Comparison of ENCODE assay signal across 1 fruit fly cellular context in genomic region chr2L:9912570-9913260, dm6.
TF ChIP-seq lines count a peak whose summit lies in the region.

Gene Etl1 (minus strand): TSS chr2L:9912608.
Gene Srp54 (plus strand): TSS chr2L:9912911.

TF ChIP-seq in whole organism, embryonic, 481 proteins besides CTCF, POLR2A, EP300 and RAD21 (continued from another document and continues in another):
- TF ChIP-seq CG12155 (GFP tag; optimal IDR thresholded peaks at IDR 0.05; lab: Kevin White, UChicago) (no peak), zf30C (GFP tag; optimal IDR thresholded peaks at IDR 0.05; lab: Kevin White, UChicago) (no peak), exex (tag; optimal IDR thresholded peaks at IDR 0.05; lab: Kevin White, UChicago) (peak; percentile 1), Rx (GFP tag; IDR thresholded peaks at IDR 0.05; lab: Robert Waterston, UW) (no peak), CG7987 (GFP tag; optimal IDR thresholded peaks at IDR 0.05; lab: Kevin White, UChicago) (no peak), Hr3 (GFP tag; optimal IDR thresholded peaks at IDR 0.05; lab: Kevin White, UChicago) (no peak), BEAF-32 (GFP tag; optimal IDR thresholded peaks at IDR 0.05; lab: Kevin White, UChicago) (peak; percentile 63), fd64A (GFP tag; optimal IDR thresholded peaks at IDR 0.05; lab: Kevin White, UChicago) (no peak), ATbp (GFP tag; optimal IDR thresholded peaks at IDR 0.05; lab: Kevin White, UChicago) (no peak), Sry-δ (GFP tag; optimal IDR thresholded peaks at IDR 0.05; lab: Kevin White, UChicago) (peak; percentile 28), HLH54F (GFP tag; optimal IDR thresholded peaks at IDR 0.05; lab: Kevin White, UChicago) (no peak), unpg (GFP tag; optimal IDR thresholded peaks at IDR 0.05; lab: Kevin White, UChicago) (no peak), CG16779 (GFP tag; IDR thresholded peaks at IDR 0.05; lab: Robert Waterston, UW) (no peak), YL-1 (GFP tag; optimal IDR thresholded peaks at IDR 0.05; lab: Kevin White, UChicago) (peak; percentile 52), CrebB (tag; optimal IDR thresholded peaks at IDR 0.05; lab: Kevin White, UChicago) (no peak), sens (GFP tag; lab: Kevin White, UChicago) (peak; percentile 76), CG13775 (GFP tag; optimal IDR thresholded peaks at IDR 0.05; lab: Kevin White, UChicago) (no peak), gem (tag; optimal IDR thresholded peaks at IDR 0.05; lab: Kevin White, UChicago) (peak; percentile 24), CG30403 (GFP tag; optimal IDR thresholded peaks at IDR 0.05; lab: Kevin White, UChicago) (no peak), CG2202 (tag; optimal IDR thresholded peaks at IDR 0.05; lab: Kevin White, UChicago) (no peak), CG30431 (GFP tag; optimal IDR thresholded peaks at IDR 0.05; lab: Kevin White, UChicago) (no peak), ranshi (GFP tag; IDR thresholded peaks at IDR 0.05; lab: Robert Waterston, UW) (no peak), nerfin-1 (tag; optimal IDR thresholded peaks at IDR 0.05; lab: Kevin White, UChicago) (no peak), gfzf (GFP tag; optimal IDR thresholded peaks at IDR 0.05; lab: Kevin White, UChicago) (peak; percentile 67), CG1529 (GFP tag; optimal IDR thresholded peaks at IDR 0.05; lab: Kevin White, UChicago) (no peak), gro (GFP tag; optimal IDR thresholded peaks at IDR 0.05; lab: Kevin White, UChicago) (no peak), CG4730 (GFP tag; IDR thresholded peaks at IDR 0.05; lab: Robert Waterston, UW) (no peak), lbe (GFP tag; optimal IDR thresholded peaks at IDR 0.05; lab: Kevin White, UChicago) (no peak), lmd (GFP tag; IDR thresholded peaks at IDR 0.05; lab: Robert Waterston, UW) (no peak), dati (GFP tag; IDR thresholded peaks at IDR 0.05; lab: Robert Waterston, UW) (no peak), dimm (GFP tag; IDR thresholded peaks at IDR 0.05; lab: Robert Waterston, UW) (no peak), CG33213 (GFP tag; optimal IDR thresholded peaks at IDR 0.05; lab: Kevin White, UChicago) (no peak), CG11696 (GFP tag; IDR thresholded peaks at IDR 0.05; lab: Robert Waterston, UW) (no peak), pb (GFP tag; optimal IDR thresholded peaks at IDR 0.05; lab: Kevin White, UChicago) (no peak), CG7372 (GFP tag; IDR thresholded peaks at IDR 0.05; lab: Robert Waterston, UW) (no peak), sim (GFP tag; IDR thresholded peaks at IDR 0.05; lab: Robert Waterston, UW) (no peak), gt (GFP tag; IDR thresholded peaks at IDR 0.05; lab: Robert Waterston, UW) (no peak), Fer1 (GFP tag; optimal IDR thresholded peaks at IDR 0.05; lab: Kevin White, UChicago) (no peak), E2f1 (GFP tag; IDR thresholded peaks at IDR 0.05; lab: Robert Waterston, UW) (no peak), Xbp1 (GFP tag; optimal IDR thresholded peaks at IDR 0.05; lab: Kevin White, UChicago) (no peak), abd-A (tag; optimal IDR thresholded peaks at IDR 0.05; lab: Kevin White, UChicago) (no peak), CG2712 (tag; optimal IDR thresholded peaks at IDR 0.05; lab: Kevin White, UChicago) (peak; percentile 25), CG9817 (tag; optimal IDR thresholded peaks at IDR 0.05; lab: Kevin White, UChicago) (no peak), slbo (GFP tag; IDR thresholded peaks at IDR 0.05; lab: Robert Waterston, UW) (peak; percentile 17; the same call in 1 of the 2 replicates), peb (GFP tag; IDR thresholded peaks at IDR 0.05; lab: Robert Waterston, UW) (no peak), odd (GFP tag; optimal IDR thresholded peaks at IDR 0.05; lab: Kevin White, UChicago) (no peak), hth (optimal IDR thresholded peaks at IDR 0.05; lab: Kevin White, UChicago) (no peak), PHDP (tag; optimal IDR thresholded peaks at IDR 0.05; lab: Kevin White, UChicago) (no peak), insv (GFP tag; optimal IDR thresholded peaks at IDR 0.05; lab: Kevin White, UChicago) (no peak), dmrt99B (tag; optimal IDR thresholded peaks at IDR 0.05; lab: Kevin White, UChicago) (no peak), CG11247 (GFP tag; IDR thresholded peaks at IDR 0.05; lab: Robert Waterston, UW) (no peak), MBD-R2 (GFP tag; IDR thresholded peaks at IDR 0.05; lab: Robert Waterston, UW) (peak; percentile 60), crol (GFP tag; IDR thresholded peaks at IDR 0.05; lab: Robert Waterston, UW) (no peak), CG7963 (GFP tag; IDR thresholded peaks at IDR 0.05; lab: Robert Waterston, UW; ENCODE audit: partially characterized antibody) (no peak), CG5953 (GFP tag; IDR thresholded peaks at IDR 0.05; lab: Robert Waterston, UW) (no peak), CG15073 (GFP tag; optimal IDR thresholded peaks at IDR 0.05; lab: Kevin White, UChicago) (no peak), chif (GFP tag; optimal IDR thresholded peaks at IDR 0.05; lab: Kevin White, UChicago) (no peak), Ssrp (tag; optimal IDR thresholded peaks at IDR 0.05; lab: Kevin White, UChicago) (no peak), br (optimal IDR thresholded peaks at IDR 0.05; lab: Kevin White, UChicago) (no peak), CG15269 (tag; optimal IDR thresholded peaks at IDR 0.05; lab: Kevin White, UChicago) (no peak), crp (GFP tag; optimal IDR thresholded peaks at IDR 0.05; lab: Kevin White, UChicago) (peak in 1 of 2 experiments; percentile 8), CG9797 (GFP tag; optimal IDR thresholded peaks at IDR 0.05; lab: Kevin White, UChicago) (peak; percentile 73), CG11504 (tag; optimal IDR thresholded peaks at IDR 0.05; lab: Kevin White, UChicago) (peak; percentile 11), luna (GFP tag; optimal IDR thresholded peaks at IDR 0.05; lab: Kevin White, UChicago) (no peak), CG15514 (GFP tag; optimal IDR thresholded peaks at IDR 0.05; lab: Kevin White, UChicago) (peak; percentile 62), her (GFP tag; optimal IDR thresholded peaks at IDR 0.05; lab: Kevin White, UChicago) (no peak), nmo (GFP tag; optimal IDR thresholded peaks at IDR 0.05; lab: Kevin White, UChicago) (peak; percentile 42), pnt (GFP tag; optimal IDR thresholded peaks at IDR 0.05; lab: Kevin White, UChicago) (no peak), Bteb2 (GFP tag; optimal IDR thresholded peaks at IDR 0.05; lab: Kevin White, UChicago) (no peak), TFAM (GFP tag; optimal IDR thresholded peaks at IDR 0.05; lab: Kevin White, UChicago) (no peak), mam (GFP tag; optimal IDR thresholded peaks at IDR 0.05; lab: Kevin White, UChicago) (no peak), CG8281 (tag; optimal IDR thresholded peaks at IDR 0.05; lab: Kevin White, UChicago) (no peak), Dek (tag; optimal IDR thresholded peaks at IDR 0.05; lab: Kevin White, UChicago) (no peak), ab (GFP tag; optimal IDR thresholded peaks at IDR 0.05; lab: Kevin White, UChicago) (no peak), ac (GFP tag; optimal IDR thresholded peaks at IDR 0.05; lab: Kevin White, UChicago) (no peak), CG3407 (GFP tag; optimal IDR thresholded peaks at IDR 0.05; lab: Kevin White, UChicago) (no peak), cato (GFP tag; optimal IDR thresholded peaks at IDR 0.05; lab: Kevin White, UChicago; ENCODE audit: borderline replicate concordance) (no peak), CG3726 (GFP tag; IDR thresholded peaks at IDR 0.05; lab: Robert Waterston, UW) (no peak), vvl (GFP tag; IDR thresholded peaks at IDR 0.05; lab: Robert Waterston, UW) (no peak), hbn (GFP tag; IDR thresholded peaks at IDR 0.05; lab: Robert Waterston, UW; ENCODE audit: partially characterized antibody) (no peak), CG14860 (GFP tag; IDR thresholded peaks at IDR 0.05; lab: Robert Waterston, UW; ENCODE audit: partially characterized antibody) (no peak), tap (tag; optimal IDR thresholded peaks at IDR 0.05; lab: Kevin White, UChicago) (no peak), sc (optimal IDR thresholded peaks at IDR 0.05; lab: Kevin White, UChicago) (no peak), sc (GFP tag; optimal IDR thresholded peaks at IDR 0.05; lab: Kevin White, UChicago) (no peak), CG18599 (GFP tag; optimal IDR thresholded peaks at IDR 0.05; lab: Kevin White, UChicago) (no peak), CoRest (tag; optimal IDR thresholded peaks at IDR 0.05; lab: Kevin White, UChicago) (peak; percentile 44), Xrp1 (GFP tag; IDR thresholded peaks at IDR 0.05; lab: Robert Waterston, UW) (no peak), CG17612 (GFP tag; IDR thresholded peaks at IDR 0.05; lab: Robert Waterston, UW) (no peak), CG17802 (tag; optimal IDR thresholded peaks at IDR 0.05; lab: Kevin White, UChicago) (no peak), CG13296 (GFP tag; optimal IDR thresholded peaks at IDR 0.05; lab: Kevin White, UChicago) (no peak), Bgb (GFP tag; IDR thresholded peaks at IDR 0.05; lab: Robert Waterston, UW; ENCODE audit: partially characterized antibody) (no peak), CG4820 (GFP tag; optimal IDR thresholded peaks at IDR 0.05; lab: Kevin White, UChicago) (no peak), H15 (GFP tag; IDR thresholded peaks at IDR 0.05; lab: Robert Waterston, UW) (no peak), maf-S (GFP tag; optimal IDR thresholded peaks at IDR 0.05; lab: Kevin White, UChicago) (no peak), Lhr (GFP tag; optimal IDR thresholded peaks at IDR 0.05; lab: Kevin White, UChicago) (peak; percentile 26), CG11560 (tag; IDR thresholded peaks at IDR 0.05; lab: Robert Waterston, UW) (no peak), CG6813 (GFP tag; optimal IDR thresholded peaks at IDR 0.05; lab: Kevin White, UChicago) (no peak), zen2 (GFP tag; IDR thresholded peaks at IDR 0.05; lab: Robert Waterston, UW; ENCODE audit: partially characterized antibody) (no peak), C15 (GFP tag; IDR thresholded peaks at IDR 0.05; lab: Robert Waterston, UW) (no peak), CG1603 (tag; optimal IDR thresholded peaks at IDR 0.05; lab: Kevin White, UChicago) (peak; percentile 0), cwo (GFP tag; optimal IDR thresholded peaks at IDR 0.05; lab: Kevin White, UChicago) (no peak), toy (GFP tag; IDR thresholded peaks at IDR 0.05; lab: Robert Waterston, UW) (no peak), CG17361 (GFP tag; IDR thresholded peaks at IDR 0.05; lab: Robert Waterston, UW) (peak; percentile 27; the same call in 1 of the 3 replicates), Poxn (GFP tag; IDR thresholded peaks at IDR 0.05; lab: Robert Waterston, UW) (no peak), gce (GFP tag; IDR thresholded peaks at IDR 0.05; lab: Robert Waterston, UW) (no peak), Bdp1 (GFP tag; optimal IDR thresholded peaks at IDR 0.05; lab: Kevin White, UChicago) (no peak), dan (GFP tag; IDR thresholded peaks at IDR 0.05; lab: Robert Waterston, UW) (no peak), ham (GFP tag; IDR thresholded peaks at IDR 0.05; lab: Robert Waterston, UW) (no peak), dmrt11E (tag; optimal IDR thresholded peaks at IDR 0.05; lab: Kevin White, UChicago) (no peak), CG13424 (tag; optimal IDR thresholded peaks at IDR 0.05; lab: Kevin White, UChicago) (no peak), Deaf1 (tag; optimal IDR thresholded peaks at IDR 0.05; lab: Kevin White, UChicago) (no peak), HHEX (GFP tag; optimal IDR thresholded peaks at IDR 0.05; lab: Kevin White, UChicago) (no peak), Gug (GFP tag; IDR thresholded peaks at IDR 0.05; lab: Robert Waterston, UW) (peak; percentile 39; the same call in 2 of the 4 replicates), Oaz (GFP tag; IDR thresholded peaks at IDR 0.05; lab: Robert Waterston, UW) (no peak), Pdp1 (GFP tag; optimal IDR thresholded peaks at IDR 0.05; lab: Kevin White, UChicago) (peak in 1 of 2 experiments; percentile 37), CG12769 (tag; optimal IDR thresholded peaks at IDR 0.05; lab: Kevin White, UChicago) (no peak), CG7271 (tag; optimal IDR thresholded peaks at IDR 0.05; lab: Kevin White, UChicago) (no peak), knrl (GFP tag; IDR thresholded peaks at IDR 0.05; lab: Robert Waterston, UW; ENCODE audit: partially characterized antibody) (no peak; the same call in 2 of the 3 replicates), CG9932 (GFP tag; IDR thresholded peaks at IDR 0.05; lab: Robert Waterston, UW) (peak; percentile 29; the same call in 1 of the 2 replicates), Sox100B (GFP tag; optimal IDR thresholded peaks at IDR 0.05; lab: Kevin White, UChicago) (no peak), Sin3A (optimal IDR thresholded peaks at IDR 0.05; lab: Kevin White, UChicago) (peak; percentile 93), CG32767 (GFP tag; IDR thresholded peaks at IDR 0.05; lab: Robert Waterston, UW) (no peak), CG4282 (GFP tag; optimal IDR thresholded peaks at IDR 0.05; lab: Kevin White, UChicago) (no peak), h (optimal IDR thresholded peaks at IDR 0.05; lab: Kevin White, UChicago) (no peak), CG17328 (GFP tag; IDR thresholded peaks at IDR 0.05; lab: Robert Waterston, UW) (no peak), CG3847 (GFP tag; IDR thresholded peaks at IDR 0.05; lab: Robert Waterston, UW) (peak; percentile 39; the same call in 1 of the 2 replicates), Elba2 (GFP tag; optimal IDR thresholded peaks at IDR 0.05; lab: Kevin White, UChicago) (no peak), CG12744 (GFP tag; optimal IDR thresholded peaks at IDR 0.05; lab: Kevin White, UChicago) (no peak), z (GFP tag; IDR thresholded peaks at IDR 0.05; lab: Robert Waterston, UW) (no peak), CG31441 (GFP tag; IDR thresholded peaks at IDR 0.05; lab: Robert Waterston, UW) (0 out of 2 replicates have a peak, but pooled peaks have one; percentile 20), CG4328 (GFP tag; optimal IDR thresholded peaks at IDR 0.05; lab: Kevin White, UChicago) (no peak), Aef1 (GFP tag; IDR thresholded peaks at IDR 0.05; lab: Robert Waterston, UW) (no peak), CG16863 (GFP tag; optimal IDR thresholded peaks at IDR 0.05; lab: Kevin White, UChicago) (no peak), Nf-YC (tag; optimal IDR thresholded peaks at IDR 0.05; lab: Kevin White, UChicago) (peak; percentile 35), CG13123 (GFP tag; optimal IDR thresholded peaks at IDR 0.05; lab: Kevin White, UChicago) (no peak), usp (GFP tag; optimal IDR thresholded peaks at IDR 0.05; lab: Kevin White, UChicago) (no peak), chn (GFP tag; optimal IDR thresholded peaks at IDR 0.05; lab: Kevin White, UChicago) (no peak), CG12299 (tag; optimal IDR thresholded peaks at IDR 0.05; lab: Kevin White, UChicago) (no peak), schlank (tag; optimal IDR thresholded peaks at IDR 0.05; lab: Kevin White, UChicago) (no peak), trem (tag; optimal IDR thresholded peaks at IDR 0.05; lab: Kevin White, UChicago) (peak; percentile 75)
